Fruit fly (Drosophila melanogaster): ENCODE data around the gene CG9106.

CG9106 gene

dm6 chrX:15298298-15299069 is 26.3 kb upstream of the CG9106 start:
- peak; percentile 96 for TF ChIP-seq CG12768 (GFP tag; optimal IDR thresholded peaks at IDR 0.05)
- peak; percentile 89 for TF ChIP-seq CG1620 (GFP tag; optimal IDR thresholded peaks at IDR 0.05)
- TF ChIP-seq pad (GFP tag; optimal IDR thresholded peaks at IDR 0.05), result peak; percentile 97
- peak; percentile 87 for TF ChIP-seq CG5204 (GFP tag; optimal IDR thresholded peaks at IDR 0.05)
- peak; percentile 95 for TF ChIP-seq Crg-1 (GFP tag; optimal IDR thresholded peaks at IDR 0.05)
- TF ChIP-seq kay (GFP tag; ENCODE audit: borderline replicate concordance), result peak; percentile 83
- TF ChIP-seq bab1 (GFP tag; optimal IDR thresholded peaks at IDR 0.05), result peak; percentile 96
- TF ChIP-seq toe (GFP tag; optimal IDR thresholded peaks at IDR 0.05), result peak; percentile 74
- TF ChIP-seq cnc (optimal IDR thresholded peaks at IDR 0.05), result no peak
- TF ChIP-seq CG7101 (tag; optimal IDR thresholded peaks at IDR 0.05), result peak; percentile 98
- peak; percentile 93 for TF ChIP-seq ovo (GFP tag; optimal IDR thresholded peaks at IDR 0.05)
- peak; percentile 83 for TF ChIP-seq Hr96 (GFP tag; optimal IDR thresholded peaks at IDR 0.05)
- peak; percentile 86 for TF ChIP-seq Mnt (GFP tag; optimal IDR thresholded peaks at IDR 0.05)
- TF ChIP-seq CG11617 (GFP tag; optimal IDR thresholded peaks at IDR 0.05), result peak; percentile 99
- TF ChIP-seq CG33017 (tag; optimal IDR thresholded peaks at IDR 0.05), result peak; percentile 95
- TF ChIP-seq tj (GFP tag; optimal IDR thresholded peaks at IDR 0.05), result peak; percentile 93
- peak; percentile 95 for TF ChIP-seq CG14711 (tag; optimal IDR thresholded peaks at IDR 0.05)
- TF ChIP-seq cic (GFP tag; optimal IDR thresholded peaks at IDR 0.05), result peak; percentile 71
- TF ChIP-seq Clk (GFP tag; optimal IDR thresholded peaks at IDR 0.05), result peak; percentile 92
- peak; percentile 96 for TF ChIP-seq CG7045 (GFP tag; optimal IDR thresholded peaks at IDR 0.05)

dm6 chrX:15297963-15298297 is 25.7 kb upstream of the CG9106 start:
- TF ChIP-seq CG33017 (tag; optimal IDR thresholded peaks at IDR 0.05) (no peak), ovo (GFP tag; optimal IDR thresholded peaks at IDR 0.05) (no peak), kay (GFP tag; ENCODE audit: borderline replicate concordance) (peak; percentile 21), pad (GFP tag; optimal IDR thresholded peaks at IDR 0.05) (peak; percentile 98)

dm6 chrX:15296969-15297816 is 25.0 kb upstream of the CG9106 start, which contains the start of gene gce:
gce (plus strand) TSS chrX:15297766.
- TF ChIP-seq CG7101 (tag; optimal IDR thresholded peaks at IDR 0.05), result peak; percentile 46
- TF ChIP-seq bab1 (GFP tag; optimal IDR thresholded peaks at IDR 0.05), result no peak
- peak; percentile 41 for TF ChIP-seq CG14711 (tag; optimal IDR thresholded peaks at IDR 0.05)
- TF ChIP-seq kay (GFP tag; ENCODE audit: borderline replicate concordance), result no peak
- TF ChIP-seq Mnt (GFP tag; optimal IDR thresholded peaks at IDR 0.05), result no peak
- peak; percentile 35 for TF ChIP-seq CG7045 (GFP tag; optimal IDR thresholded peaks at IDR 0.05)
- TF ChIP-seq CG33017 (tag; optimal IDR thresholded peaks at IDR 0.05), result peak; percentile 43
- TF ChIP-seq ovo (GFP tag; optimal IDR thresholded peaks at IDR 0.05), result no peak
- TF ChIP-seq CG12768 (GFP tag; optimal IDR thresholded peaks at IDR 0.05), result peak; percentile 1
- peak; percentile 13 for TF ChIP-seq CG11617 (GFP tag; optimal IDR thresholded peaks at IDR 0.05)

dm6 chrX:15292794-15293193 is 20.6 kb upstream of the CG9106 start, which contains the start of gene CG5877:
CG5877 (plus strand) TSS chrX:15293031.
- TF ChIP-seq bab1 (GFP tag; optimal IDR thresholded peaks at IDR 0.05) (no peak), Clk (GFP tag; optimal IDR thresholded peaks at IDR 0.05) (no peak), CG7045 (GFP tag; optimal IDR thresholded peaks at IDR 0.05) (no peak), ovo (GFP tag; optimal IDR thresholded peaks at IDR 0.05) (no peak), CG5204 (GFP tag; optimal IDR thresholded peaks at IDR 0.05) (no peak), toe (GFP tag; optimal IDR thresholded peaks at IDR 0.05) (no peak), cic (GFP tag; optimal IDR thresholded peaks at IDR 0.05) (no peak), tj (GFP tag; optimal IDR thresholded peaks at IDR 0.05) (no peak), CG11617 (GFP tag; optimal IDR thresholded peaks at IDR 0.05) (no peak), Mnt (GFP tag; optimal IDR thresholded peaks at IDR 0.05) (no peak), Hr96 (GFP tag; optimal IDR thresholded peaks at IDR 0.05) (no peak), cnc (optimal IDR thresholded peaks at IDR 0.05) (no peak), CG7101 (tag; optimal IDR thresholded peaks at IDR 0.05) (no peak)

DNA sequence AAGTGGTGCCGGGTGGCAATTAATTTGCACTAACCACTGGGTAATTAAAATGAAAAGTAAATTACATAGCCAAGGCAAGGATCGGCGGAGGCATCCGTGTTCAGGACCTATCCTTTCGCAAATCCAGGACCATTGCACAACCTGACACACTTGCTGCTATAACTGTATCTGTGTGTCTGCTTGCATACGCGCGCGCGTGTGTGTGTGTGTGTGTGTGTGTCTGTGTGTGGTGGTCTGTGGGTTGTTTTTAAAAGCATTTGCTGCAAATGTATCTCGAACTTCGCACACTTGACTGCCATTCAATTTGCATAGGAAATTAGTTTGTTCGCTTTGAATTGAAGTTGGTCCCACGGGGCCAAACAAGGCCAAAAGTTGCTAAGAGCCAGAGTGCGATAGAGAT is 12.9 kb downstream of the CG9106 start:
- no peak for TF ChIP-seq kay (GFP tag; ENCODE audit: borderline replicate concordance)
- TF ChIP-seq CG7045 (GFP tag; optimal IDR thresholded peaks at IDR 0.05), result no peak
- no peak for TF ChIP-seq tj (GFP tag; optimal IDR thresholded peaks at IDR 0.05)
- no peak for TF ChIP-seq toe (GFP tag; optimal IDR thresholded peaks at IDR 0.05)
- TF ChIP-seq CG11617 (GFP tag; optimal IDR thresholded peaks at IDR 0.05), result no peak
- no peak for TF ChIP-seq pad (GFP tag; optimal IDR thresholded peaks at IDR 0.05)
- no peak for TF ChIP-seq CG12768 (GFP tag; optimal IDR thresholded peaks at IDR 0.05)
- no peak for TF ChIP-seq bab1 (GFP tag; optimal IDR thresholded peaks at IDR 0.05)

dm6 chrX:15244813-15245212 is 27.4 kb downstream of the CG9106 start, which contains the start of gene PPYR1:
PPYR1 (minus strand) TSS chrX:15244913.
- TF ChIP-seq cic (GFP tag; optimal IDR thresholded peaks at IDR 0.05) (no peak), CG7045 (GFP tag; optimal IDR thresholded peaks at IDR 0.05) (no peak), bab1 (GFP tag; optimal IDR thresholded peaks at IDR 0.05) (no peak), CG1620 (GFP tag; optimal IDR thresholded peaks at IDR 0.05) (no peak), CG5204 (GFP tag; optimal IDR thresholded peaks at IDR 0.05) (no peak), ovo (GFP tag; optimal IDR thresholded peaks at IDR 0.05) (no peak), CG33017 (tag; optimal IDR thresholded peaks at IDR 0.05) (no peak), pad (GFP tag; optimal IDR thresholded peaks at IDR 0.05) (no peak), CG12768 (GFP tag; optimal IDR thresholded peaks at IDR 0.05) (no peak), Hr96 (GFP tag; optimal IDR thresholded peaks at IDR 0.05) (no peak), CG14711 (tag; optimal IDR thresholded peaks at IDR 0.05) (no peak), Mnt (GFP tag; optimal IDR thresholded peaks at IDR 0.05) (no peak), CG11617 (GFP tag; optimal IDR thresholded peaks at IDR 0.05) (no peak), kay (GFP tag; ENCODE audit: borderline replicate concordance) (no peak), CG7101 (tag; optimal IDR thresholded peaks at IDR 0.05) (no peak)
